Worm (Caenorhabditis elegans) whole organism, young adult: ENCODE measurements around the gene M106.8.

Experiments
- F22D6.2 ChIP-seq: sonication (generic microtip); optimal IDR thresholded peaks from 2 replicates; lab custom pipeline; 2016; ENCODE audit warnings: mild to moderate bottlenecking, missing genetic modification characterization, missing compliant biosample characterization
- F37B4.10 ChIP-seq: fragments of 200-800 bp; sonication (Bioruptor generic); IDR thresholded peaks from 2 replicates; pipeline ENCODE4 v1.3.6; 2022; ENCODE audit warnings: missing genetic modification characterization, missing compliant biosample characterization
- F39B2.1 ChIP-seq: fragments of 200-800 bp; sonication (Bioruptor generic); IDR thresholded peaks from 2 replicates; pipeline ENCODE4 v1.3.6; 2022; ENCODE audit warnings: missing genetic modification reagents, missing genetic modification characterization, missing compliant biosample characterization
- F52B5.7 ChIP-seq: sonication (generic microtip); optimal IDR thresholded peaks from 2 replicates; lab custom pipeline; 2016; ENCODE audit warnings: mild to moderate bottlenecking, missing genetic modification characterization, missing compliant biosample characterization
- F55B11.4 ChIP-seq: sonication (generic microtip); optimal IDR thresholded peaks from 2 replicates; lab custom pipeline; 2016; ENCODE audit warnings: missing compliant biosample characterization, missing genetic modification characterization, borderline replicate concordance; ENCODE audit not compliant: insufficient read depth
- F57A8.1 ChIP-seq: fragments of 200-800 bp; sonication (Bioruptor generic); optimal IDR thresholded peaks from 2 replicates; lab custom pipeline; 2018; ENCODE audit warnings: mild to moderate bottlenecking, missing genetic modification characterization, moderate library complexity, missing compliant biosample characterization
- K12H6.12 ChIP-seq: fragments of 200-800 bp; sonication (Bioruptor generic); optimal IDR thresholded peaks from 2 replicates; lab custom pipeline; 2018; ENCODE audit warnings: mild to moderate bottlenecking, missing genetic modification characterization, missing compliant biosample characterization
- T07F8.4 ChIP-seq: sonication (generic microtip); optimal IDR thresholded peaks from 2 replicates; lab custom pipeline; 2016; ENCODE audit warnings: mild to moderate bottlenecking, missing genetic modification characterization, moderate library complexity, missing compliant biosample characterization
- Y67H2A.10 ChIP-seq: fragments of 200-800 bp; sonication (Bioruptor generic); conservative IDR thresholded peaks from 2 replicates; pipeline ENCODE4 v1.3.6; 2022; ENCODE audit warnings: missing genetic modification reagents, missing genetic modification characterization, missing compliant biosample characterization
- Y79H2A.3 ChIP-seq: fragments of 200-800 bp; sonication (Bioruptor generic); conservative IDR thresholded peaks from 2 replicates; pipeline ENCODE4 v1.3.6; 2022; ENCODE audit warnings: missing genetic modification reagents, missing genetic modification characterization, missing compliant biosample characterization
- aptf-3 ChIP-seq: fragments of 200-800 bp; sonication (Bioruptor generic); IDR thresholded peaks from 2 replicates; pipeline ENCODE4 v1.3.6; 2022; ENCODE audit warnings: missing genetic modification characterization, missing compliant biosample characterization
- attf-3 ChIP-seq: fragments of 200-800 bp; sonication (Bioruptor generic); conservative IDR thresholded peaks from 2 replicates; pipeline ENCODE4 v1.3.6; 2022; ENCODE audit warnings: missing genetic modification reagents, missing genetic modification characterization, missing compliant biosample characterization
- attf-6 ChIP-seq: fragments of 200-800 bp; sonication (Bioruptor generic); IDR thresholded peaks from 2 replicates; pipeline ENCODE4 v1.3.6; 2022; ENCODE audit warnings: missing genetic modification reagents, missing genetic modification characterization, missing compliant biosample characterization
- cebp-2 ChIP-seq: fragments of 200-800 bp; sonication (Bioruptor generic); IDR thresholded peaks from 2 replicates; pipeline ENCODE4 v1.3.6; 2022; ENCODE audit warnings: missing genetic modification characterization, missing compliant biosample characterization
- ceh-79 ChIP-seq: sonication (generic microtip); optimal IDR thresholded peaks from 2 replicates; lab custom pipeline; 2017; ENCODE audit warnings: mild to moderate bottlenecking, missing genetic modification characterization, missing compliant biosample characterization
- dpff-1 ChIP-seq: sonication (generic microtip); optimal IDR thresholded peaks from 2 replicates; lab custom pipeline; 2017; ENCODE audit warnings: mild to moderate bottlenecking, missing genetic modification characterization, missing compliant biosample characterization
- efl-1 ChIP-seq: fragments of 150-350 bp; optimal IDR thresholded peaks from 2 replicates; lab custom pipeline; 2014; ENCODE audit warnings: missing biosample characterization, missing genetic modification reagents, missing genetic modification characterization
- gei-17 ChIP-seq: fragments of 200-800 bp; sonication (Bioruptor generic); optimal IDR thresholded peaks from 2 replicates; lab custom pipeline; 2018; ENCODE audit warnings: mild to moderate bottlenecking, missing genetic modification characterization, missing compliant biosample characterization
- hlh-12 ChIP-seq: sonication (generic microtip); optimal IDR thresholded peaks from 2 replicates; lab custom pipeline; 2016; ENCODE audit warnings: missing genetic modification characterization, missing compliant biosample characterization
- hlh-26 ChIP-seq: fragments of 200-800 bp; sonication (Bioruptor generic); conservative IDR thresholded peaks from 2 replicates; pipeline ENCODE4 v1.3.6; 2022; ENCODE audit warnings: missing genetic modification reagents, missing genetic modification characterization, missing compliant biosample characterization
- hmg-1.2 ChIP-seq: fragments of 200-800 bp; sonication (Bioruptor generic); IDR thresholded peaks from 2 replicates; pipeline ENCODE4 v1.3.6; 2022; ENCODE audit warnings: missing genetic modification reagents, missing genetic modification characterization, missing compliant biosample characterization
- hmg-20 ChIP-seq: fragments of 200-800 bp; sonication (Bioruptor generic); IDR thresholded peaks from 2 replicates; pipeline ENCODE4 v1.3.6; 2022; ENCODE audit warnings: missing genetic modification reagents, missing genetic modification characterization, missing compliant biosample characterization
- hrde-1 ChIP-seq: sonication (generic microtip); optimal IDR thresholded peaks from 2 replicates; lab custom pipeline; 2016; ENCODE audit warnings: missing genetic modification characterization, mild to moderate bottlenecking, missing compliant biosample characterization, moderate library complexity, missing genotype, missing genetic modification reagents, borderline replicate concordance
- let-526 ChIP-seq: fragments of 200-800 bp; sonication (Bioruptor generic); IDR thresholded peaks from 2 replicates; pipeline ENCODE4 v1.3.6; 2022; ENCODE audit warnings: missing genetic modification reagents, missing genetic modification characterization, missing compliant biosample characterization
- let-607 ChIP-seq, 2 experiments: fragments of 200-800 bp in 1 of 2; sonication (Bioruptor generic) in 1 of 2; sonication (generic microtip) in 1 of 2; optimal IDR thresholded peaks; 2 replicates each; lab custom pipeline; 2016 to 2018; ENCODE audit warnings: mild to moderate bottlenecking in 2 of 2, missing compliant biosample characterization in 2 of 2, missing genetic modification characterization in 2 of 2, moderate library complexity in 2 of 2, missing genotype in 1 of 2
- lin-35 ChIP-seq, 3 experiments: fragments of 150-350 bp in 2 of 3; sonication (generic microtip) in 1 of 3; optimal IDR thresholded peaks; 2 replicates each; lab custom pipeline; 2014 to 2018; ENCODE audit warnings: missing biosample characterization in 3 of 3, missing genetic modification characterization in 3 of 3, missing genetic modification reagents in 3 of 3
- lin-40 ChIP-seq: sonication (generic microtip); optimal IDR thresholded peaks from 2 replicates; lab custom pipeline; 2016; ENCODE audit warnings: missing genetic modification characterization, mild to moderate bottlenecking, missing compliant biosample characterization, missing genotype, missing genetic modification reagents
- madf-10 ChIP-seq: sonication (generic microtip); optimal IDR thresholded peaks from 2 replicates; lab custom pipeline; 2016; ENCODE audit warnings: mild to moderate bottlenecking, missing genetic modification characterization, missing compliant biosample characterization
- mel-28 ChIP-seq: sonication (generic microtip); optimal IDR thresholded peaks from 2 replicates; lab custom pipeline; 2016; ENCODE audit warnings: borderline replicate concordance, mild to moderate bottlenecking, missing genetic modification characterization, missing compliant biosample characterization
- mes-4 ChIP-seq: sonication (generic microtip); optimal IDR thresholded peaks from 2 replicates; lab custom pipeline; 2016; ENCODE audit warnings: missing genotype, missing genetic modification characterization, missing compliant biosample characterization
- nfyb-1 ChIP-seq: fragments of 200-800 bp; sonication (Bioruptor generic); IDR thresholded peaks from 2 replicates; pipeline ENCODE4 v1.3.6; 2022; ENCODE audit warnings: missing genetic modification reagents, missing genetic modification characterization, missing compliant biosample characterization
- nhr-27 ChIP-seq: fragments of 200-800 bp; sonication (Bioruptor generic); optimal IDR thresholded peaks from 2 replicates; lab custom pipeline; 2018; ENCODE audit warnings: mild to moderate bottlenecking, missing genetic modification characterization, moderate library complexity, missing compliant biosample characterization
- nhr-90 ChIP-seq: sonication (generic microtip); optimal IDR thresholded peaks from 2 replicates; lab custom pipeline; 2016; ENCODE audit warnings: missing genotype, mild to moderate bottlenecking, missing genetic modification characterization, missing compliant biosample characterization
- pha-4 ChIP-seq: fragments of 150-350 bp; sonication (generic microtip); optimal IDR thresholded peaks from 2 replicates; lab custom pipeline; 2014; ENCODE audit warnings: missing biosample characterization, missing genetic modification reagents, missing genetic modification characterization
- sdz-38 ChIP-seq: sonication (generic microtip); optimal IDR thresholded peaks from 2 replicates; lab custom pipeline; 2016; ENCODE audit warnings: missing genotype, missing genetic modification characterization, missing compliant biosample characterization
- sea-2 ChIP-seq: fragments of 200-800 bp; sonication (Bioruptor generic); IDR thresholded peaks from 2 replicates; pipeline ENCODE4 v1.3.6; 2022; ENCODE audit warnings: missing genetic modification characterization, missing compliant biosample characterization
- snpc-4 ChIP-seq, 5 experiments: fragments of 150-350 bp in 1 of 5; sonication (generic microtip) in 4 of 5; optimal IDR thresholded peaks; 2 replicates each; lab custom pipeline; 2014 to 2018; ENCODE audit warnings: missing genetic modification characterization in 5 of 5, missing biosample characterization in 3 of 5, antibody characterized with exemption in 2 of 5, mild to moderate bottlenecking in 2 of 5, missing compliant biosample characterization in 2 of 5, missing genotype in 2 of 5, moderate library complexity in 2 of 5, missing genetic modification reagents in 1 of 5
- tbp1 ChIP-seq: fragments of 200-800 bp; sonication (Bioruptor generic); optimal IDR thresholded peaks from 2 replicates; lab custom pipeline; 2018; ENCODE audit warnings: mild to moderate bottlenecking, missing genetic modification characterization, missing compliant biosample characterization
- tbx-9 ChIP-seq: sonication (generic microtip); optimal IDR thresholded peaks from 2 replicates; lab custom pipeline; 2016; ENCODE audit warnings: borderline replicate concordance, missing genetic modification characterization, inconsistent platforms, missing compliant biosample characterization
- tlf-1 ChIP-seq: fragments of 200-800 bp; sonication (Bioruptor generic); optimal IDR thresholded peaks from 2 replicates; lab custom pipeline; 2018; ENCODE audit warnings: mild to moderate bottlenecking, missing genetic modification characterization, missing compliant biosample characterization
- unc-130 ChIP-seq: sonication (generic microtip); optimal IDR thresholded peaks from 2 replicates; lab custom pipeline; 2016; ENCODE audit warnings: missing genetic modification reagents, missing genetic modification characterization, missing compliant biosample characterization
- zim-3 ChIP-seq: sonication (generic microtip); optimal IDR thresholded peaks from 2 replicates; lab custom pipeline; 2017; ENCODE audit warnings: mild to moderate bottlenecking, missing genetic modification characterization, moderate library complexity, missing compliant biosample characterization

The M106.8 gene

ce11 chrII:10851110-10851509 lies 7.7 kb upstream of the M106.8 start (continued):
- TF ChIP-seq snpc-4 (GFP tag; optimal IDR thresholded peaks at IDR 0.05; lab: Kevin White, UChicago) (no peak), snpc-4 (tag; optimal IDR thresholded peaks at IDR 0.05; lab: Kevin White, UChicago) (peak in 2 of 4 experiments; percentile 55 to 58), sea-2 (GFP tag; lab: Robert Waterston, UW) (no peak), lin-35 (GFP tag; optimal IDR thresholded peaks at IDR 0.05; lab: Kevin White, UChicago) (no peak), tbx-9 (tag; lab: Kevin White, UChicago) (no peak), let-526 (peak; percentile 75; the same call in 1 of the 2 replicates), F55B11.4 (tag; lab: Kevin White, UChicago) (no peak), tlf-1 (GFP tag; lab: Kevin White, UChicago) (peak; percentile 88), dpff-1 (tag; lab: Kevin White, UChicago) (no peak), hrde-1 (no peak), efl-1 (GFP tag; lab: Kevin White, UChicago) (no peak), F39B2.1 (no peak), hlh-26 (GFP tag; lab: Robert Waterston, UW) (no peak), F52B5.7 (tag; lab: Kevin White, UChicago) (no peak), cebp-2 (GFP tag; lab: Robert Waterston, UW) (no peak), nfyb-1 (GFP tag; lab: Robert Waterston, UW) (peak; percentile 85), F57A8.1 (GFP tag; lab: Kevin White, UChicago) (no peak), Y79H2A.3 (no peak), attf-6 (GFP tag; lab: Robert Waterston, UW) (no peak), mes-4 (tag; lab: Kevin White, UChicago) (no peak), lin-40 (tag; lab: Kevin White, UChicago) (peak; percentile 87), pha-4 (tag; lab: Kevin White, UChicago) (peak; percentile 62), K12H6.12 (tag; lab: Kevin White, UChicago) (peak; percentile 77), nhr-27 (tag; lab: Kevin White, UChicago) (no peak), unc-130 (GFP tag; lab: Kevin White, UChicago) (no peak), hmg-1.2 (GFP tag; lab: Robert Waterston, UW) (peak; percentile 75), attf-3 (GFP tag; lab: Robert Waterston, UW) (no peak), F22D6.2 (tag; lab: Kevin White, UChicago) (peak; percentile 42), sdz-38 (tag; lab: Kevin White, UChicago) (no peak), T07F8.4 (tag; lab: Kevin White, UChicago) (no peak), zim-3 (no peak), ceh-79 (tag; lab: Kevin White, UChicago) (no peak), let-607 (tag; optimal IDR thresholded peaks at IDR 0.05; lab: Kevin White, UChicago) (peak; percentile 95 to 96), aptf-3 (GFP tag; lab: Robert Waterston, UW) (no peak), hmg-20 (GFP tag; lab: Robert Waterston, UW) (no peak), tbp1 (GFP tag; lab: Kevin White, UChicago) (peak; percentile 59), mel-28 (no peak), hlh-12 (tag; lab: Kevin White, UChicago) (no peak), madf-10 (tag; lab: Kevin White, UChicago) (peak; percentile 55), F37B4.10 (GFP tag; lab: Robert Waterston, UW) (no peak), Y67H2A.10 (no peak), gei-17 (GFP tag; lab: Kevin White, UChicago) (peak; percentile 54), nhr-90 (tag; lab: Kevin White, UChicago) (peak; percentile 87)
- TF ChIP-seq, all 124 proteins: peak for 44
